In genomic region chr2L:7598260-7598659, dm6 we compare ENCODE assay signal across 1 fruit fly cellular context.
TF ChIP-seq lines count a peak whose summit lies in the region.

No protein-coding gene starts in this region.

TF ChIP-seq in whole organism, embryonic, 481 proteins besides CTCF, POLR2A, EP300 and RAD21 (continued from another document):
- TF ChIP-seq CG13775 (GFP tag; optimal IDR thresholded peaks at IDR 0.05; lab: Kevin White, UChicago) (no peak), CG6272 (GFP tag; IDR thresholded peaks at IDR 0.05; lab: Robert Waterston, UW) (no peak), YL-1 (GFP tag; optimal IDR thresholded peaks at IDR 0.05; lab: Kevin White, UChicago) (no peak), HHEX (GFP tag; optimal IDR thresholded peaks at IDR 0.05; lab: Kevin White, UChicago) (no peak), CG12942 (GFP tag; optimal IDR thresholded peaks at IDR 0.05; lab: Kevin White, UChicago) (no peak), CG2129 (GFP tag; IDR thresholded peaks at IDR 0.05; lab: Robert Waterston, UW; ENCODE audit: partially characterized antibody) (no peak), CG10565 (GFP tag; optimal IDR thresholded peaks at IDR 0.05; lab: Kevin White, UChicago) (no peak), crol (GFP tag; IDR thresholded peaks at IDR 0.05; lab: Robert Waterston, UW) (no peak), Ravus (GFP tag; IDR thresholded peaks at IDR 0.05; lab: Robert Waterston, UW) (no peak), grn (GFP tag; optimal IDR thresholded peaks at IDR 0.05; lab: Kevin White, UChicago) (no peak), NfI (GFP tag; optimal IDR thresholded peaks at IDR 0.05; lab: Kevin White, UChicago) (peak; percentile 2), Lim3 (GFP tag; IDR thresholded peaks at IDR 0.05; lab: Robert Waterston, UW) (no peak), CG12391 (tag; optimal IDR thresholded peaks at IDR 0.05; lab: Kevin White, UChicago) (no peak), CG12744 (GFP tag; optimal IDR thresholded peaks at IDR 0.05; lab: Kevin White, UChicago) (no peak), lmd (GFP tag; IDR thresholded peaks at IDR 0.05; lab: Robert Waterston, UW) (no peak), pum (GFP tag; optimal IDR thresholded peaks at IDR 0.05; lab: Kevin White, UChicago) (no peak), Lpt (GFP tag; optimal IDR thresholded peaks at IDR 0.05; lab: Kevin White, UChicago) (no peak), CG17802 (tag; optimal IDR thresholded peaks at IDR 0.05; lab: Kevin White, UChicago) (no peak), Ptx1 (GFP tag; IDR thresholded peaks at IDR 0.05; lab: Robert Waterston, UW) (no peak), hb (GFP tag; IDR thresholded peaks at IDR 0.05; lab: Robert Waterston, UW; ENCODE audit: partially characterized antibody) (no peak), ranshi (GFP tag; IDR thresholded peaks at IDR 0.05; lab: Robert Waterston, UW) (no peak), yki (optimal IDR thresholded peaks at IDR 0.05; lab: Kevin White, UChicago) (no peak), Hand (GFP tag; optimal IDR thresholded peaks at IDR 0.05; lab: Kevin White, UChicago) (no peak), HLH54F (GFP tag; optimal IDR thresholded peaks at IDR 0.05; lab: Kevin White, UChicago) (no peak), Stat92E (GFP tag; optimal IDR thresholded peaks at IDR 0.05; lab: Kevin White, UChicago) (no peak), CG15073 (GFP tag; optimal IDR thresholded peaks at IDR 0.05; lab: Kevin White, UChicago) (no peak), vvl (GFP tag; IDR thresholded peaks at IDR 0.05; lab: Robert Waterston, UW) (peak; percentile 74; the same call in 1 of the 2 replicates), CG17186 (GFP tag; optimal IDR thresholded peaks at IDR 0.05; lab: Kevin White, UChicago) (no peak), Med (GFP tag; lab: Kevin White, UChicago) (peak; percentile 35), hbn (GFP tag; IDR thresholded peaks at IDR 0.05; lab: Robert Waterston, UW; ENCODE audit: partially characterized antibody) (no peak), Dad (GFP tag; optimal IDR thresholded peaks at IDR 0.05; lab: Kevin White, UChicago) (no peak), CG6683 (GFP tag; optimal IDR thresholded peaks at IDR 0.05; lab: Kevin White, UChicago) (no peak), Oli (tag; optimal IDR thresholded peaks at IDR 0.05; lab: Kevin White, UChicago) (no peak), CG3847 (GFP tag; IDR thresholded peaks at IDR 0.05; lab: Robert Waterston, UW) (no peak), CG4328 (GFP tag; optimal IDR thresholded peaks at IDR 0.05; lab: Kevin White, UChicago) (no peak), tio (GFP tag; optimal IDR thresholded peaks at IDR 0.05; lab: Kevin White, UChicago) (no peak), MESR4 (GFP tag; optimal IDR thresholded peaks at IDR 0.05; lab: Kevin White, UChicago) (no peak), E2f1 (GFP tag; IDR thresholded peaks at IDR 0.05; lab: Robert Waterston, UW) (no peak)
TF ChIP-seq in whole organism, embryonic: peak in this region for 10.
